Fruit fly (Drosophila melanogaster) whole organism, wandering third instar larva: Measurements from ENCODE around the gene CG7650.
A peak's percentile ranks its signal among the peaks of the same experiment; 100 is the strongest.

ENCODE experiments used
- Abd-B ChIP-seq: fragments of >200 bp; optimal IDR thresholded peaks from 2 replicates; lab custom pipeline; 2017; ENCODE audit warnings: missing biosample characterization, missing genetic modification characterization
- CG32264 ChIP-seq: fragments of 200-800 bp; sonication (Bioruptor generic); optimal IDR thresholded peaks from 2 replicates; lab custom pipeline; 2016; ENCODE audit warnings: missing biosample characterization, missing genetic modification characterization
- CG9705 ChIP-seq: fragments of 200-800 bp; sonication (Bioruptor generic); optimal IDR thresholded peaks from 2 replicates; lab custom pipeline; 2018; ENCODE audit warnings: missing biosample characterization, mild to moderate bottlenecking, missing genetic modification characterization
- CrebA ChIP-seq: fragments of 200-800 bp; sonication (Bioruptor generic); optimal IDR thresholded peaks from 2 replicates; lab custom pipeline; 2016; ENCODE audit warnings: missing biosample characterization, mild to moderate bottlenecking, missing genetic modification characterization, borderline replicate concordance
- Dfd ChIP-seq: fragments of >200 bp; optimal IDR thresholded peaks from 2 replicates; lab custom pipeline; 2017; ENCODE audit warnings: missing biosample characterization, missing genetic modification characterization
- Dif ChIP-seq: fragments of 200-275, 200-300 bp; sonication (Bioruptor generic); optimal IDR thresholded peaks from 2 replicates; lab custom pipeline; 2018; ENCODE audit warnings: missing biosample characterization, missing genetic modification characterization; ENCODE audit not compliant: partially characterized antibody
- GATAd ChIP-seq: sonication (Bioruptor generic); optimal IDR thresholded peaks from 2 replicates; lab custom pipeline; 2016; ENCODE audit warnings: missing biosample characterization, missing genetic modification characterization
- HLH106 ChIP-seq: fragments of 200-800 bp; optimal IDR thresholded peaks from 3 replicates; lab custom pipeline; 2019; ENCODE audit warnings: missing biosample characterization, mild to moderate bottlenecking, missing genetic modification characterization, moderate library complexity
- Hnf4 ChIP-seq: fragments of 200-800 bp; sonication (Bioruptor generic); optimal IDR thresholded peaks from 2 replicates; lab custom pipeline; 2016; ENCODE audit warnings: missing biosample characterization, mild to moderate bottlenecking, missing genetic modification characterization
- Hr78 ChIP-seq: fragments of >200 bp; optimal IDR thresholded peaks from 2 replicates; lab custom pipeline; 2017; ENCODE audit warnings: missing biosample characterization, missing genetic modification characterization
- Hr83 ChIP-seq: fragments of 200-300 bp; sonication (Bioruptor generic); optimal IDR thresholded peaks from 2 replicates; lab custom pipeline; 2016; ENCODE audit warnings: missing biosample characterization, mild to moderate bottlenecking, missing genetic modification characterization, moderate library complexity; ENCODE audit not compliant: poor library complexity, severe bottlenecking
- Myc ChIP-seq: fragments of >200 bp; optimal IDR thresholded peaks from 2 replicates; lab custom pipeline; 2017
- N ChIP-seq: fragments of >200 bp; optimal IDR thresholded peaks from 2 replicates; lab custom pipeline; 2018; ENCODE audit warnings: missing biosample characterization, missing external identifiers, missing genetic modification characterization
- OdsH ChIP-seq: fragments of 200-800 bp; sonication (Bioruptor generic); optimal IDR thresholded peaks from 2 replicates; lab custom pipeline; 2016; ENCODE audit warnings: missing biosample characterization, mild to moderate bottlenecking, missing genetic modification characterization
- Rel ChIP-seq, 2 experiments: fragments of 200-800 bp; sonication (Bioruptor generic) in 1 of 2; optimal IDR thresholded peaks; 2 replicates in 1 of 2; 3 replicates in 1 of 2; lab custom pipeline; 2016 to 2019; ENCODE audit warnings: mild to moderate bottlenecking in 2 of 2, missing biosample characterization in 2 of 2, missing genetic modification characterization in 2 of 2, moderate library complexity in 1 of 2
- Sp1 ChIP-seq: fragments of 200-800 bp; sonication (Bioruptor generic); optimal IDR thresholded peaks from 3 replicates; lab custom pipeline; 2019; ENCODE audit warnings: missing biosample characterization, mild to moderate bottlenecking, missing genetic modification characterization, moderate library complexity
- Vsx2 ChIP-seq: fragments of 200-300, 225-300 bp; sonication (Bioruptor generic); optimal IDR thresholded peaks from 2 replicates; lab custom pipeline; 2018; ENCODE audit warnings: missing biosample characterization, missing genetic modification characterization; ENCODE audit not compliant: partially characterized antibody
- br ChIP-seq: fragments of 200-800 bp; sonication (Bioruptor generic); optimal IDR thresholded peaks from 2 replicates; lab custom pipeline; 2016; ENCODE audit warnings: missing biosample characterization, missing genetic modification characterization
- brk ChIP-seq: fragments of 200-800 bp; sonication (Bioruptor generic); optimal IDR thresholded peaks from 2 replicates; lab custom pipeline; 2016; ENCODE audit warnings: missing biosample characterization, mild to moderate bottlenecking, missing genetic modification characterization
- dl ChIP-seq, 2 experiments: fragments of 175-275, 200-275 bp in 1 of 2; fragments of 200-275 bp in 1 of 2; sonication (Bioruptor generic); optimal IDR thresholded peaks; lab custom pipeline; 2018; ENCODE audit warnings: mild to moderate bottlenecking in 2 of 2, missing biosample characterization in 2 of 2, missing genetic modification characterization in 2 of 2, moderate library complexity in 2 of 2; ENCODE audit not compliant: partially characterized antibody in 2 of 2, insufficient read depth in 1 of 2
- dmrt93B ChIP-seq: fragments of 200-800 bp; sonication (Bioruptor generic); optimal IDR thresholded peaks from 2 replicates; lab custom pipeline; 2018; ENCODE audit warnings: missing biosample characterization, mild to moderate bottlenecking, missing genetic modification characterization
- dsf ChIP-seq: sonication (Bioruptor generic); optimal IDR thresholded peaks from 2 replicates; lab custom pipeline; 2016; ENCODE audit warnings: missing biosample characterization, missing genetic modification characterization, borderline replicate concordance
- ey ChIP-seq: fragments of 200-800 bp; sonication (Bioruptor generic); optimal IDR thresholded peaks from 2 replicates; lab custom pipeline; 2016; ENCODE audit warnings: missing biosample characterization, missing genetic modification characterization
- foxo ChIP-seq, 2 experiments: fragments of 200-800 bp; sonication (Bioruptor generic); optimal IDR thresholded peaks; 2 replicates in 1 of 2; 3 replicates in 1 of 2; lab custom pipeline; 2016 to 2017; ENCODE audit warnings: missing biosample characterization in 2 of 2, missing genetic modification characterization in 2 of 2
- fru ChIP-seq: fragments of 200-800 bp; sonication (Bioruptor generic); optimal IDR thresholded peaks from 3 replicates; lab custom pipeline; 2016; ENCODE audit warnings: missing biosample characterization, mild to moderate bottlenecking, missing genetic modification characterization
- h ChIP-seq: fragments of 200-800 bp; sonication (Bioruptor generic); optimal IDR thresholded peaks from 3 replicates; lab custom pipeline; 2016; ENCODE audit warnings: missing biosample characterization, mild to moderate bottlenecking, missing genetic modification characterization
- jim ChIP-seq: fragments of 175-275, 200-325 bp; sonication (Bioruptor generic); optimal IDR thresholded peaks from 2 replicates; lab custom pipeline; 2016; ENCODE audit warnings: missing biosample characterization, mild to moderate bottlenecking, missing genetic modification characterization
- lola ChIP-seq: fragments of >200 bp; optimal IDR thresholded peaks from 2 replicates; lab custom pipeline; 2017; ENCODE audit warnings: missing biosample characterization, missing genetic modification characterization
- pan ChIP-seq: fragments of >200 bp; optimal IDR thresholded peaks from 2 replicates; lab custom pipeline; 2017
- psq ChIP-seq: fragments of 200-800 bp; sonication (Bioruptor generic); optimal IDR thresholded peaks from 3 replicates; lab custom pipeline; 2017; ENCODE audit warnings: missing biosample characterization, mild to moderate bottlenecking, missing genetic modification characterization, moderate library complexity
- rgr ChIP-seq: fragments of 200-800 bp; sonication (Bioruptor generic); optimal IDR thresholded peaks from 3 replicates; lab custom pipeline; 2016; ENCODE audit warnings: missing biosample characterization, mild to moderate bottlenecking, missing genetic modification characterization
- sv ChIP-seq: fragments of 200-800 bp; sonication (Bioruptor generic); optimal IDR thresholded peaks from 3 replicates; lab custom pipeline; 2016; ENCODE audit warnings: missing biosample characterization, missing genetic modification characterization
- tai ChIP-seq: sonication (Bioruptor generic); optimal IDR thresholded peaks from 2 replicates; lab custom pipeline; 2016; ENCODE audit warnings: missing biosample characterization, missing genetic modification characterization
- usp ChIP-seq: fragments of >200 bp; optimal IDR thresholded peaks from 2 replicates; lab custom pipeline; 2017; ENCODE audit warnings: missing biosample characterization, missing genetic modification characterization
- woc ChIP-seq: sonication (Bioruptor generic); optimal IDR thresholded peaks from 2 replicates; lab custom pipeline; 2016; ENCODE audit warnings: missing biosample characterization, mild to moderate bottlenecking, missing genetic modification characterization

The CG7650 gene

dm6 chr3L:15565829-15566433, 44.3 kb downstream of the CG7650 start, which contains the start of gene dop:
TSS of gene dop (plus strand) at chr3L:15566013.
- TF ChIP-seq Hr83 (peak; percentile 60), OdsH (GFP tag; lab: Kevin White, UChicago) (no peak), dsf (GFP tag; lab: Kevin White, UChicago) (peak; percentile 21), N (GFP tag; lab: Kevin White, UChicago) (peak; percentile 53), CrebA (GFP tag; lab: Kevin White, UChicago) (no peak), woc (peak; percentile 19), ey (peak; percentile 18), Dif (GFP tag; lab: Kevin White, UChicago) (no peak), Rel (GFP tag; optimal IDR thresholded peaks at IDR 0.05; lab: Kevin White, UChicago) (no peak), Rel (tag; optimal IDR thresholded peaks at IDR 0.05; lab: Kevin White, UChicago) (peak; percentile 89), h (no peak), dl (GFP tag; optimal IDR thresholded peaks at IDR 0.05; lab: Kevin White, UChicago; ENCODE audit: insufficient read depth in 1 of 2, partially characterized antibody in 2 of 2) (no peak), fru (GFP tag; lab: Kevin White, UChicago) (peak; percentile 32), HLH106 (peak; percentile 37), br (GFP tag; lab: Kevin White, UChicago) (no peak), Hr78 (GFP tag; lab: Kevin White, UChicago) (peak; percentile 32), CG9705 (GFP tag; lab: Kevin White, UChicago) (no peak), tai (GFP tag; lab: Kevin White, UChicago) (no peak), psq (GFP tag; lab: Kevin White, UChicago) (no peak), foxo (GFP tag; optimal IDR thresholded peaks at IDR 0.05; lab: Kevin White, UChicago) (peak in 1 of 2 experiments; percentile 44), jim (GFP tag; lab: Kevin White, UChicago) (no peak), sv (GFP tag; lab: Kevin White, UChicago) (peak; percentile 18), Hnf4 (GFP tag; lab: Kevin White, UChicago) (peak; percentile 36), rgr (GFP tag; lab: Kevin White, UChicago) (peak; percentile 21), GATAd (GFP tag; lab: Kevin White, UChicago) (no peak), lola (GFP tag; lab: Kevin White, UChicago) (no peak)
- TF ChIP-seq, all 38 proteins: peak for 13

dm6 chr3L:15563851-15564106, 46.4 kb downstream of the CG7650 start:
- TF ChIP-seq Hnf4 (GFP tag; lab: Kevin White, UChicago) (no peak), OdsH (GFP tag; lab: Kevin White, UChicago) (no peak), ey (no peak), CG9705 (GFP tag; lab: Kevin White, UChicago) (no peak), jim (GFP tag; lab: Kevin White, UChicago) (no peak), Hr83 (no peak), dsf (GFP tag; lab: Kevin White, UChicago) (no peak), Sp1 (no peak), brk (GFP tag; lab: Kevin White, UChicago) (no peak), lola (GFP tag; lab: Kevin White, UChicago) (no peak), br (GFP tag; lab: Kevin White, UChicago) (no peak), Vsx2 (GFP tag; lab: Kevin White, UChicago) (no peak), Dfd (GFP tag; lab: Kevin White, UChicago) (no peak), woc (no peak), Hr78 (GFP tag; lab: Kevin White, UChicago) (no peak), CrebA (GFP tag; lab: Kevin White, UChicago) (no peak), foxo (GFP tag; optimal IDR thresholded peaks at IDR 0.05; lab: Kevin White, UChicago) (no peak), CG32264 (GFP tag; lab: Kevin White, UChicago) (no peak), fru (GFP tag; lab: Kevin White, UChicago) (no peak), tai (GFP tag; lab: Kevin White, UChicago) (no peak)

dm6 chr3L:15563058-15563850, 46.9 kb downstream of the CG7650 start, which contains the start of the genes CG7739 and SCCRO:
TSS of gene CG7739 (minus strand) at chr3L:15563065.
TSS of gene SCCRO (plus strand) at chr3L:15563427.
- TF ChIP-seq fru (GFP tag; lab: Kevin White, UChicago): peak; percentile 3
- TF ChIP-seq sv (GFP tag; lab: Kevin White, UChicago): no peak
- no peak for TF ChIP-seq usp (GFP tag; lab: Kevin White, UChicago)
- TF ChIP-seq h: peak; percentile 26
- no peak for TF ChIP-seq Dfd (GFP tag; lab: Kevin White, UChicago)
- TF ChIP-seq Myc (lab: Kevin White, UChicago): no peak
- TF ChIP-seq CG9705 (GFP tag; lab: Kevin White, UChicago): peak; percentile 11
- no peak for TF ChIP-seq GATAd (GFP tag; lab: Kevin White, UChicago)
- no peak for TF ChIP-seq Hr78 (GFP tag; lab: Kevin White, UChicago)
- no peak for TF ChIP-seq Abd-B (GFP tag; lab: Kevin White, UChicago)
- no peak for TF ChIP-seq ey
- TF ChIP-seq dl (GFP tag; optimal IDR thresholded peaks at IDR 0.05; lab: Kevin White, UChicago; ENCODE audit: insufficient read depth in 1 of 2, partially characterized antibody in 2 of 2): no peak
- TF ChIP-seq lola (GFP tag; lab: Kevin White, UChicago): no peak
- peak; percentile 45 for TF ChIP-seq jim (GFP tag; lab: Kevin White, UChicago)
- TF ChIP-seq foxo (GFP tag; optimal IDR thresholded peaks at IDR 0.05; lab: Kevin White, UChicago): peak in 1 of 2 experiments; percentile 62
- peak; percentile 30 for TF ChIP-seq br (GFP tag; lab: Kevin White, UChicago)
- peak; percentile 22 for TF ChIP-seq OdsH (GFP tag; lab: Kevin White, UChicago)
- TF ChIP-seq Sp1: peak; percentile 41
- peak; percentile 65 for TF ChIP-seq rgr (GFP tag; lab: Kevin White, UChicago)
- TF ChIP-seq tai (GFP tag; lab: Kevin White, UChicago): no peak
- TF ChIP-seq psq (GFP tag; lab: Kevin White, UChicago): peak; percentile 38
- TF ChIP-seq brk (GFP tag; lab: Kevin White, UChicago): no peak
- peak; percentile 69 for TF ChIP-seq Hnf4 (GFP tag; lab: Kevin White, UChicago)
- TF ChIP-seq Vsx2 (GFP tag; lab: Kevin White, UChicago): no peak
- TF ChIP-seq woc: no peak
- no peak for TF ChIP-seq Rel (GFP tag; optimal IDR thresholded peaks at IDR 0.05; lab: Kevin White, UChicago)
- TF ChIP-seq Rel (tag; optimal IDR thresholded peaks at IDR 0.05; lab: Kevin White, UChicago): peak; percentile 22
- TF ChIP-seq HLH106: peak; percentile 70
- TF ChIP-seq pan: no peak
- TF ChIP-seq dsf (GFP tag; lab: Kevin White, UChicago): peak; percentile 11
- peak; percentile 90 for TF ChIP-seq Hr83
- no peak for TF ChIP-seq dmrt93B (GFP tag; lab: Kevin White, UChicago)
- no peak for TF ChIP-seq CrebA (GFP tag; lab: Kevin White, UChicago)
